Worm (Caenorhabditis elegans): ENCODE measurements around the gene F38B6.7.

ce11 chrX:6688953-6689562 is 9.1 kb downstream of the F38B6.7 start:
- TF ChIP-seq mep-1 (tag; optimal IDR thresholded peaks at IDR 0.05): no peak
- no peak for TF ChIP-seq ceh-88 (GFP tag; IDR thresholded peaks at IDR 0.05)
- no peak for TF ChIP-seq lsy-2 (tag; optimal IDR thresholded peaks at IDR 0.05)
- no peak for TF ChIP-seq swsn-7 (tag; optimal IDR thresholded peaks at IDR 0.05)
- TF ChIP-seq aly-2 (tag; optimal IDR thresholded peaks at IDR 0.05): no peak
- no peak for TF ChIP-seq nhr-237 (tag; optimal IDR thresholded peaks at IDR 0.05)
